Worm (Caenorhabditis elegans): ENCODE results near the gene srsx-28.

ce11 chrV:10149728-10150127, 2.6 kb upstream of the srsx-28 start, which contains the start of gene srsx-27:
- TF ChIP-seq him-1 (tag; optimal IDR thresholded peaks at IDR 0.05) (no peak), W03F9.2 (tag; optimal IDR thresholded peaks at IDR 0.05) (no peak), dao-5 (tag; optimal IDR thresholded peaks at IDR 0.05) (no peak)
